Worm (Caenorhabditis elegans) whole organism, early embryonic: ENCODE measurements around the gene npr-9.

Source experiments
- B0310.2 ChIP-seq: sonication (generic microtip); optimal IDR thresholded peaks from 2 replicates; lab custom pipeline; 2016; ENCODE audit warnings: mild to moderate bottlenecking, missing genetic modification characterization, missing compliant biosample characterization
- F13C5.2 ChIP-seq: sonication (generic microtip); optimal IDR thresholded peaks from 2 replicates; lab custom pipeline; 2017; ENCODE audit warnings: mild to moderate bottlenecking, missing genetic modification characterization, inconsistent platforms, missing compliant biosample characterization
- aly-1 ChIP-seq: sonication (generic microtip); optimal IDR thresholded peaks from 2 replicates; lab custom pipeline; 2016; ENCODE audit warnings: missing genetic modification characterization, missing compliant biosample characterization
- ama-1 ChIP-seq: fragments of 150-350 bp; optimal IDR thresholded peaks from 2 replicates; lab custom pipeline; 2014
- ceh-13 ChIP-seq: fragments of 200-800 bp; sonication (Bioruptor generic); optimal IDR thresholded peaks from 2 replicates; lab custom pipeline; 2018; ENCODE audit warnings: mild to moderate bottlenecking, missing genetic modification characterization, missing compliant biosample characterization
- ceh-36 ChIP-seq: sonication (generic microtip); optimal IDR thresholded peaks from 2 replicates; lab custom pipeline; 2016; ENCODE audit warnings: missing genetic modification characterization, inconsistent platforms, missing compliant biosample characterization
- ets-7 ChIP-seq: sonication (generic microtip); optimal IDR thresholded peaks from 2 replicates; lab custom pipeline; 2016; ENCODE audit warnings: missing genotype, missing genetic modification characterization, missing compliant biosample characterization
- flt-1 ChIP-seq: fragments of 200-800 bp; sonication (Bioruptor generic); IDR thresholded peaks from 2 replicates; pipeline ENCODE4 v1.3.6; 2022; ENCODE audit warnings: missing genetic modification characterization, missing compliant biosample characterization
- hmbx-1 ChIP-seq: sonication (generic microtip); optimal IDR thresholded peaks from 2 replicates; lab custom pipeline; 2016; ENCODE audit warnings: mild to moderate bottlenecking, missing genetic modification characterization, missing compliant biosample characterization
- hmg-4 ChIP-seq: fragments of 200-800 bp; sonication (Bioruptor generic); optimal IDR thresholded peaks from 2 replicates; lab custom pipeline; 2018; ENCODE audit warnings: mild to moderate bottlenecking, missing genetic modification characterization, missing compliant biosample characterization
- hnd-1 ChIP-seq: sonication (generic microtip); optimal IDR thresholded peaks from 2 replicates; lab custom pipeline; 2016; ENCODE audit warnings: missing genetic modification characterization, missing compliant biosample characterization
- pes-1 ChIP-seq: fragments of 200-800 bp; sonication (Bioruptor generic); IDR thresholded peaks from 2 replicates; pipeline ENCODE4 v1.3.6; 2022; ENCODE audit warnings: missing genetic modification reagents, missing genetic modification characterization, missing compliant biosample characterization
- scrt-1 ChIP-seq: fragments of 200-800 bp; sonication (Bioruptor generic); IDR thresholded peaks from 2 replicates; pipeline ENCODE4 v1.3.6; 2022; ENCODE audit warnings: missing genetic modification characterization, missing compliant biosample characterization
- sea-1 ChIP-seq: fragments of 200-800 bp; sonication (Bioruptor generic); conservative IDR thresholded peaks from 2 replicates; pipeline ENCODE4 v1.3.6; 2022; ENCODE audit warnings: missing genetic modification characterization, missing compliant biosample characterization
- tbx-11 ChIP-seq: fragments of 200-800 bp; sonication (Bioruptor generic); IDR thresholded peaks from 2 replicates; pipeline ENCODE4 v1.3.6; 2022; ENCODE audit warnings: missing genetic modification characterization, missing compliant biosample characterization
- tbx-37 ChIP-seq: fragments of 200-800 bp; sonication (Bioruptor generic); conservative IDR thresholded peaks from 2 replicates; pipeline ENCODE4 v1.3.6; 2022; ENCODE audit warnings: missing genetic modification reagents, missing genetic modification characterization, missing compliant biosample characterization
- tra-4 ChIP-seq: sonication (generic microtip); optimal IDR thresholded peaks from 2 replicates; lab custom pipeline; 2017; ENCODE audit warnings: missing genetic modification characterization, missing compliant biosample characterization

Gene npr-9

ce11 chrX:11299642-11300307 is 29.7 kb upstream of the npr-9 start, which contains the start of the genes snrp-40.1 and F08G12.3:
Gene snrp-40.1, minus strand, starts transcription at chrX:11299784.
Gene F08G12.3, plus strand, starts transcription at chrX:11300257.
- TF ChIP-seq tbx-37 (GFP tag; lab: Robert Waterston, UW) (no peak), B0310.2 (tag; lab: Kevin White, UChicago) (no peak), tra-4 (tag; lab: Kevin White, UChicago) (no peak), ets-7 (tag; lab: Kevin White, UChicago) (peak; percentile 13), aly-1 (no peak), sea-1 (GFP tag; lab: Robert Waterston, UW) (no peak), flt-1 (GFP tag; lab: Robert Waterston, UW) (no peak), hnd-1 (tag; lab: Kevin White, UChicago) (no peak), ama-1 (lab: Kevin White, UChicago) (no peak), ceh-13 (GFP tag; lab: Kevin White, UChicago) (no peak), hmg-4 (GFP tag; lab: Kevin White, UChicago) (peak; percentile 82), pes-1 (GFP tag; lab: Robert Waterston, UW) (no peak), ceh-36 (no peak), scrt-1 (no peak; the same call in 1 of the 2 replicates), F13C5.2 (tag; lab: Kevin White, UChicago) (peak; percentile 47), hmbx-1 (no peak), tbx-11 (GFP tag; lab: Robert Waterston, UW) (no peak)

DNA sequence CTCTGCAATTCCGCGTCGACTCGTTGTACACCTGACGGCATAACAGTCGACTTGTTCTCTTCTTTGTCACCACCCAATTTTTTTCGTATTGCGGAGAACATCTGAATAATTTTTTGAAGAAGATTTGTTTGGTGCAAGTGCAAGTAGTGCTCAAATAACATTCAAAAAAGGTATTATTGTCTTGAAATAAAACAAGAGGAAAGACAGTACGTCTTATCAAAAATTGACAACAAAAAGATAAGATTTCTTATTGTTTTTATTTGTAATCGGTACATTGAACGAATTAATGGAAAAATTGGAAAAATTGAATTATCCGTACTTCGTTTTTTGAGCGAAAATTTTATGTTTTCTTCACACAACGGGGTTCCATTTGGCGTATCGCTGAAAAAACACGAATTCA is 23.8 kb upstream of the npr-9 start, which contains the start of gene F08G12.1:
Gene F08G12.1 (minus strand): TSS at position 101 of the 400 bp plus-strand sequence.
- TF ChIP-seq hnd-1 (tag; lab: Kevin White, UChicago) (no peak), ceh-13 (GFP tag; lab: Kevin White, UChicago) (no peak), ets-7 (tag; lab: Kevin White, UChicago) (no peak), aly-1 (no peak), hmbx-1 (no peak), hmg-4 (GFP tag; lab: Kevin White, UChicago) (no peak), F13C5.2 (tag; lab: Kevin White, UChicago) (no peak), ceh-36 (no peak), ama-1 (lab: Kevin White, UChicago) (no peak), B0310.2 (tag; lab: Kevin White, UChicago) (no peak), tbx-37 (GFP tag; lab: Robert Waterston, UW) (no peak), pes-1 (GFP tag; lab: Robert Waterston, UW) (no peak), sea-1 (GFP tag; lab: Robert Waterston, UW) (no peak), flt-1 (GFP tag; lab: Robert Waterston, UW) (no peak), scrt-1 (no peak)

DNA sequence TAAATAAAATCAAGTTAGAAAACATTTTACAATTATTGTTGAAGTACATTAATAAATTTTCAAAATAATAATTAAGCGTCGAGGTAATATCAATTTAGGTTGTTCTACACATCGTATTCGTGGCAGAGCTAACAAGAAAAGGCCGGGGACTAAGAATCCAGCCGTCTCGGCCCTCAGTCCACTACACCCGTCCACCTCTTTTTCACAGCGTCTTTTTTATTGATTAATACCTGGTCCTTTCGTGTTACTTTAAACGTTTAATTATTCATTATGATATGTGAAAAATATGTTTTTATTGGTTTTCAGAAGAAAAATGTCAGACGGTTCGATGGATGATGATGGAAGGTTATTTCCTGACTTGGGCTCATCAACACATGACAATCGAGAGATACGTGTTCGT is 22.5 kb upstream of the npr-9 start, which contains the start of gene vhl-1:
Gene vhl-1 (plus strand): TSS at position 301 of the 400 bp plus-strand sequence.
- TF ChIP-seq F13C5.2 (tag; lab: Kevin White, UChicago) = no peak
- no peak for TF ChIP-seq flt-1 (GFP tag; lab: Robert Waterston, UW)
- TF ChIP-seq hmbx-1 = no peak
- no peak for TF ChIP-seq tbx-11 (GFP tag; lab: Robert Waterston, UW)
- TF ChIP-seq tbx-37 (GFP tag; lab: Robert Waterston, UW) = no peak
- TF ChIP-seq B0310.2 (tag; lab: Kevin White, UChicago) = no peak
- no peak for TF ChIP-seq ama-1 (lab: Kevin White, UChicago)
- no peak for TF ChIP-seq hnd-1 (tag; lab: Kevin White, UChicago)
- TF ChIP-seq tra-4 (tag; lab: Kevin White, UChicago) = no peak
- no peak for TF ChIP-seq sea-1 (GFP tag; lab: Robert Waterston, UW)
- TF ChIP-seq ceh-13 (GFP tag; lab: Kevin White, UChicago) = no peak
- no peak for TF ChIP-seq aly-1

ce11 chrX:11310285-11310838 is 19.2 kb upstream of the npr-9 start, which contains the start of gene F08G12.5:
Gene F08G12.5, minus strand, starts transcription at chrX:11310285.
- TF ChIP-seq flt-1 (GFP tag; lab: Robert Waterston, UW) (no peak), tbx-11 (GFP tag; lab: Robert Waterston, UW) (no peak), hmg-4 (GFP tag; lab: Kevin White, UChicago) (no peak), ets-7 (tag; lab: Kevin White, UChicago) (no peak), pes-1 (GFP tag; lab: Robert Waterston, UW) (no peak), hnd-1 (tag; lab: Kevin White, UChicago) (no peak), B0310.2 (tag; lab: Kevin White, UChicago) (no peak), ceh-13 (GFP tag; lab: Kevin White, UChicago) (no peak), ama-1 (lab: Kevin White, UChicago) (no peak), tbx-37 (GFP tag; lab: Robert Waterston, UW) (no peak)

ce11 chrX:11315392-11315791 is 14.1 kb upstream of the npr-9 start, which contains the start of gene F08G12.11:
Gene F08G12.11, minus strand, starts transcription at chrX:11315572.
- no peak for TF ChIP-seq aly-1
- TF ChIP-seq ceh-13 (GFP tag; lab: Kevin White, UChicago) = no peak
- no peak for TF ChIP-seq ets-7 (tag; lab: Kevin White, UChicago)
- TF ChIP-seq sea-1 (GFP tag; lab: Robert Waterston, UW) = no peak
- no peak for TF ChIP-seq ama-1 (lab: Kevin White, UChicago)

ce11 chrX:11316750-11317149 is 12.8 kb upstream of the npr-9 start, which contains the start of gene nlp-57:
Gene nlp-57, plus strand, starts transcription at chrX:11317050.
- no peak for TF ChIP-seq hmg-4 (GFP tag; lab: Kevin White, UChicago)
- no peak for TF ChIP-seq tra-4 (tag; lab: Kevin White, UChicago)
- TF ChIP-seq sea-1 (GFP tag; lab: Robert Waterston, UW) = no peak
- no peak for TF ChIP-seq ceh-36
- no peak for TF ChIP-seq ceh-13 (GFP tag; lab: Kevin White, UChicago)
- no peak for TF ChIP-seq hmbx-1
- no peak for TF ChIP-seq tbx-37 (GFP tag; lab: Robert Waterston, UW)
- no peak for TF ChIP-seq flt-1 (GFP tag; lab: Robert Waterston, UW)
